Fruit fly (Drosophila melanogaster): ENCODE results near the gene Naa30A.

DNA sequence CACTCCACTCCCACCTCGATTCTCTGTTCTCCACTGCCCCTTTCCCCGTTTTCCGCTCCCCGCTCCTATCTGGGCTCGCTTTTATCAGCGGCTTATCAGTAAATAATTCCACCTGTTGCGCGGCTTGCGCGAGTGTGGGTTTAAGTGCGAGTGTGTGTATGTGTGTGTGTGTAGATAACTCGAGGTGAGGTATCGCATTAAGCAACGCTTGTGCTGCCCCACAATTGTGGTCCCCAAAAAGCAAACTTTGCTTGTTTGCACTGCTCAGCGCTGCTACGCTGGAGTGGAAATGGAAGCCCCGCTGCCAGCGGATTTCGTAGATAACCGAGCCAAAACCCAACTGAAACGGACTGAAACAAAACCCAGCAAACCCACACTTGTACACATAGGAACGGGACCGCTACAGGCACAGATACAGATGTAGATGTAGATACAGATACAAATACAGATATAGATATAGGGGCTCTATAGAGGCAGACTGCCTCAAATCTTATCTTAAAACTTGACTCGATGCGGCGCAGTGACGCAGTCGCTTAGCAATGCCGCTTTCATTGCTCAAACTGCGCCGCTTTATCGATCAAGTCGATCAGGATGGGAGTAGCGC is 45.3 kb downstream of the Naa30A start:
- no peak for TF ChIP-seq CG8478 (optimal IDR thresholded peaks at IDR 0.05)
- TF ChIP-seq CTCF (optimal IDR thresholded peaks at IDR 0.05), result no peak

All from S2 (cell line).